Fruit fly (Drosophila melanogaster): ENCODE results near the gene CG11585.

- TF ChIP-seq fkh (GFP tag; optimal IDR thresholded peaks at IDR 0.05), result no peak
- no peak for TF ChIP-seq CG3919 (GFP tag; optimal IDR thresholded peaks at IDR 0.05)
These were observed 36.3 kb downstream of the CG11585 start, which contains the start of gene CG11674 for dm6 chrX:14225665-14226064.
